Worm (Caenorhabditis elegans) whole organism, midembryonic: Measurements from ENCODE around the gene F28F5.6.

Source experiments
- T22C8.4 ChIP-seq: fragments of 200-800 bp; sonication (Bioruptor generic); IDR thresholded peaks from 2 replicates; pipeline ENCODE4 v1.3.6; 2022; ENCODE audit warnings: missing genetic modification characterization, missing compliant biosample characterization
- cog-1 ChIP-seq: sonication (generic microtip); optimal IDR thresholded peaks from 2 replicates; lab custom pipeline; 2016; ENCODE audit warnings: missing genetic modification characterization, missing compliant biosample characterization
- flt-1 ChIP-seq: fragments of 200-800 bp; sonication (Bioruptor generic); IDR thresholded peaks from 2 replicates; pipeline ENCODE4 v1.3.6; 2022; ENCODE audit warnings: missing genetic modification characterization, missing compliant biosample characterization
- klf-2 ChIP-seq: fragments of 200-800 bp; sonication (Bioruptor generic); conservative IDR thresholded peaks from 2 replicates; pipeline ENCODE4 v1.3.6; 2022; ENCODE audit warnings: missing genetic modification reagents, missing genetic modification characterization, missing compliant biosample characterization
- med-1 ChIP-seq: sonication (generic microtip); optimal IDR thresholded peaks from 2 replicates; lab custom pipeline; 2017; ENCODE audit warnings: missing genetic modification characterization, mild to moderate bottlenecking, missing compliant biosample characterization, antibody characterized with exemption, missing genetic modification reagents; ENCODE audit not compliant: insufficient read depth
- ref-1 ChIP-seq: fragments of 200-800 bp; sonication (Bioruptor generic); conservative IDR thresholded peaks from 2 replicates; pipeline ENCODE4 v1.3.6; 2022; ENCODE audit warnings: missing genetic modification reagents, missing genetic modification characterization, missing compliant biosample characterization
- tab-1 ChIP-seq: fragments of 200-800 bp; sonication (Bioruptor generic); IDR thresholded peaks from 2 replicates; pipeline ENCODE4 v1.3.6; 2022; ENCODE audit warnings: missing genetic modification characterization, missing compliant biosample characterization
- ztf-23 ChIP-seq: fragments of 200-800 bp; sonication (Bioruptor generic); IDR thresholded peaks from 2 replicates; pipeline ENCODE4 v1.3.6; 2022; ENCODE audit warnings: missing genetic modification reagents, missing genetic modification characterization, missing compliant biosample characterization
- ztf-29 ChIP-seq: fragments of 200-800 bp; sonication (Bioruptor generic); IDR thresholded peaks from 2 replicates; pipeline ENCODE4 v1.3.6; 2022; ENCODE audit warnings: missing genetic modification reagents, missing genetic modification characterization, missing compliant biosample characterization

The F28F5.6 gene

ce11 chrIII:6819322-6819901 lies at the start of gene F28F5.6:
TSS of gene F28F5.6 (minus strand) at chrIII:6819372.
- TF ChIP-seq cog-1 (tag; lab: Kevin White, UChicago) (no peak), ztf-29 (GFP tag; lab: Robert Waterston, UW) (no peak), flt-1 (GFP tag; lab: Robert Waterston, UW) (no peak), ref-1 (GFP tag; lab: Robert Waterston, UW) (no peak), ztf-23 (GFP tag; lab: Robert Waterston, UW) (no peak), klf-2 (GFP tag; lab: Robert Waterston, UW) (no peak), med-1 (GFP tag; lab: Kevin White, UChicago) (no peak), T22C8.4 (GFP tag; lab: Robert Waterston, UW) (no peak), tab-1 (GFP tag; lab: Robert Waterston, UW) (no peak)

DNA sequence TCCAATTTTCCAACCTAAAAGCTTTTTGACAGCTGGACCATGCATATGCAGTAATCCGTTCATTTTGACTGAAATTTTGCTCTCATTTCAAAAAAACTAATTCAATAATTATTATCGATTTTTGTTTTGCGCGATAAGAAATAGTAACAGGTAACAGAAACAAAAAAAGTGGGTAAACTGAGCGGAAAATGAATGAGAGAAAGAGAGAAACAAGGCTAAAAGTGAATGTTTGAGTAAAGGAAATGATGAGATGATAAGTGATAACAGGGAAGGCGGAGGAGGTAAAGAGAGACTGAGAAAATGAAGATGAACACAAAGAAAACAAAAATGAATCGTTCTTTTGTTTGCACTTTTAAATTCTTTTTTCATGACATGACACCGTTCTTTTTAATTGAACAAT lies 44.7 kb upstream of the F28F5.6 start, which contains the start of gene sma-3:
Gene sma-3, minus strand, starts transcription at position 68 of the 400 bp plus-strand sequence.
- TF ChIP-seq klf-2 (GFP tag; lab: Robert Waterston, UW) (no peak), flt-1 (GFP tag; lab: Robert Waterston, UW) (no peak), med-1 (GFP tag; lab: Kevin White, UChicago) (no peak), ref-1 (GFP tag; lab: Robert Waterston, UW) (no peak), ztf-23 (GFP tag; lab: Robert Waterston, UW) (no peak), ztf-29 (GFP tag; lab: Robert Waterston, UW) (no peak), T22C8.4 (GFP tag; lab: Robert Waterston, UW) (no peak), tab-1 (GFP tag; lab: Robert Waterston, UW) (no peak), cog-1 (tag; lab: Kevin White, UChicago) (no peak)

- TF ChIP-seq ztf-23 (GFP tag; lab: Robert Waterston, UW) = no peak
These were observed 40.3 kb upstream of the F28F5.6 start, which contains the start of gene clec-158 for ce11 chrIII:6859482-6859881. TSS of gene clec-158 (minus strand) at chrIII:6859582.

- TF ChIP-seq ref-1 (GFP tag; lab: Robert Waterston, UW) (no peak), ztf-29 (GFP tag; lab: Robert Waterston, UW) (no peak), tab-1 (GFP tag; lab: Robert Waterston, UW) (no peak), klf-2 (GFP tag; lab: Robert Waterston, UW) (no peak), cog-1 (tag; lab: Kevin White, UChicago) (no peak), T22C8.4 (GFP tag; lab: Robert Waterston, UW) (no peak), ztf-23 (GFP tag; lab: Robert Waterston, UW) (no peak), flt-1 (GFP tag; lab: Robert Waterston, UW) (no peak), med-1 (GFP tag; lab: Kevin White, UChicago) (no peak)
These were observed 38.2 kb upstream of the F28F5.6 start for ce11 chrIII:6857390-6857848.

DNA sequence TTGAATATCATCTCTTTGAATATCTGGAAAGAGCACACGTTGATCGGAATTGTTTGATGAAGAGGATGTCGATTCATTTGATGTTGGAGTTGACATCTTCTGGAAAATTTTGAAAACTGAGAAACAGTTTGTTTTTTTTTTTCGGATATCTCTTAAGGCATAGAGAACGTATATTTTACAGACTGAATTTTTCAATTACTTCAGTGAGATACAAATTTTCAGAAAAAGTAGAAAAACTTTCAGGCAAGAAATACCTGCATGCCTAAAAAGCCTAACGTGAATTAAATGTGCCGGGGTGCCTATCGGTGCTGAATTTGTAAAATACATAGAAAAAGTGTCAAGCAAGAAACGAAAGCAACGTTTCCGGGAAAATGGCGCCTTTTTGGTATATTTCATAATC lies 37.5 kb upstream of the F28F5.6 start, which contains the start of gene zak-1:
Gene zak-1, minus strand, starts transcription at position 101 of the 400 bp plus-strand sequence.
- no peak for TF ChIP-seq klf-2 (GFP tag; lab: Robert Waterston, UW)
- no peak for TF ChIP-seq ref-1 (GFP tag; lab: Robert Waterston, UW)
- no peak for TF ChIP-seq ztf-23 (GFP tag; lab: Robert Waterston, UW)
- no peak for TF ChIP-seq cog-1 (tag; lab: Kevin White, UChicago)
- TF ChIP-seq flt-1 (GFP tag; lab: Robert Waterston, UW) = no peak
- no peak for TF ChIP-seq tab-1 (GFP tag; lab: Robert Waterston, UW)

- TF ChIP-seq flt-1 (GFP tag; lab: Robert Waterston, UW) = no peak
- TF ChIP-seq tab-1 (GFP tag; lab: Robert Waterston, UW) = no peak
- TF ChIP-seq ztf-29 (GFP tag; lab: Robert Waterston, UW) = no peak
- no peak for TF ChIP-seq T22C8.4 (GFP tag; lab: Robert Waterston, UW)
- no peak for TF ChIP-seq cog-1 (tag; lab: Kevin White, UChicago)
- no peak for TF ChIP-seq ztf-23 (GFP tag; lab: Robert Waterston, UW)
- no peak for TF ChIP-seq med-1 (GFP tag; lab: Kevin White, UChicago)
- no peak for TF ChIP-seq klf-2 (GFP tag; lab: Robert Waterston, UW)
- no peak for TF ChIP-seq ref-1 (GFP tag; lab: Robert Waterston, UW)
These were observed 31.1 kb upstream of the F28F5.6 start, which contains the start of gene srv-1 for ce11 chrIII:6850255-6850654. TSS of gene srv-1 (plus strand) at chrIII:6850385.

DNA sequence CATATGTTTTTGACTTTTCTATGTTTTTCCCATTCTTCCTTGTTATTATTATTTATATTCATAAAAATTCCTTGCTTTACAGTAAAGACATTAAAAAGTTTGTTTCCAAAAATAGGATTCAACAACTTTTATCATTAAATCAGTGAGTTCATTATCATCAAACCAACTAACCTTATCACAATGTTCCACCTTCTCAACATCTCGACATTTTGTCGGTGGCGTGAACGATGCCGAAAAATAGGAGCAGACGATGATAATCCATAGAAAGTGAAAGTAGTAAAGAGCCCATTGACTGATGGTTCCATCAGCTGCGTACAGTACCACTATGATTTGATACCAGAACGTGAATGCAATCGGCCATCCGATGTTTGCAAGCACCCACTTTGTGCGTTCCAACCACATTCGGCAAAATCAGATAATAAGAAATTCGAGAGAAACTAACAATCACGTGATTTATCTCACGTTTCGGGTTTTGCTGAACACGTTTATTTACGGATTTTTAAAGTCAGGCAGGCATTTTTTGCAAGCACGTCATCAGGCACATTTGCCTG lies 29.6 kb upstream of the F28F5.6 start, which contains the start of gene dhhc-5:
Gene dhhc-5, minus strand, starts transcription at position 406 of the 551 bp plus-strand sequence.
- TF ChIP-seq T22C8.4 (GFP tag; lab: Robert Waterston, UW) (no peak), med-1 (GFP tag; lab: Kevin White, UChicago) (no peak), ztf-23 (GFP tag; lab: Robert Waterston, UW) (no peak), cog-1 (tag; lab: Kevin White, UChicago) (no peak), flt-1 (GFP tag; lab: Robert Waterston, UW) (no peak), tab-1 (GFP tag; lab: Robert Waterston, UW) (no peak), ztf-29 (GFP tag; lab: Robert Waterston, UW) (no peak), klf-2 (GFP tag; lab: Robert Waterston, UW) (no peak), ref-1 (GFP tag; lab: Robert Waterston, UW) (no peak)

DNA sequence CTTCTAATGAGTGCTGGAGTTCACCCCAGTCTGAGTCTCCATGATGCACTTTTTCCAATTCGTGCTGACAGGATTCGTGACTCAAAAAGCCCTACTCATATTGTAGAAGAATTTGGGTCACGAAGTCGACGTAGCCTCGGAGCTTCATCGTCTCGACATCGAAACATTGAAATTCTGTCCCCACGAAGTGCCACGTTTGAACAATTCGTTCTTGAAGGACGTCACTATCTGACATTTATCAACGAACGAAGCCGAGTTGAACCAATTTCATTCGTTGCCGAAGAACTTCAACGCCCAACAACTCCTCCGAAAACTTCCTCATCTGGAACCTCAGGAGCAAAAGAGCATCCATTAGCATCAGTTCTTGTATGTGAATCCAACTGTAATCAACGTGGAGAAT lies 19.9 kb upstream of the F28F5.6 start:
- TF ChIP-seq med-1 (GFP tag; lab: Kevin White, UChicago) = no peak
- TF ChIP-seq tab-1 (GFP tag; lab: Robert Waterston, UW) = no peak
- no peak for TF ChIP-seq ref-1 (GFP tag; lab: Robert Waterston, UW)
- no peak for TF ChIP-seq T22C8.4 (GFP tag; lab: Robert Waterston, UW)
- no peak for TF ChIP-seq ztf-29 (GFP tag; lab: Robert Waterston, UW)
- TF ChIP-seq cog-1 (tag; lab: Kevin White, UChicago) = no peak
- TF ChIP-seq ztf-23 (GFP tag; lab: Robert Waterston, UW) = no peak
- TF ChIP-seq flt-1 (GFP tag; lab: Robert Waterston, UW) = no peak
- no peak for TF ChIP-seq klf-2 (GFP tag; lab: Robert Waterston, UW)
